Fruit fly (Drosophila melanogaster) whole organism, adult: Measurements from ENCODE around the gene Yp2.

Experiments
- CG14711 ChIP-seq: fragments of 200-800 bp; sonication (Bioruptor generic); optimal IDR thresholded peaks from 2 replicates; lab custom pipeline; 2018; ENCODE audit warnings: missing biosample characterization, mild to moderate bottlenecking, missing genetic modification characterization, moderate library complexity
- CG1620 ChIP-seq: fragments of 200-800 bp; sonication (Bioruptor generic); optimal IDR thresholded peaks from 2 replicates; lab custom pipeline; 2016; ENCODE audit warnings: missing biosample characterization, missing genetic modification characterization
- CG5204 ChIP-seq: fragments of 200-800 bp; sonication (Bioruptor generic); optimal IDR thresholded peaks from 2 replicates; lab custom pipeline; 2016; ENCODE audit warnings: missing biosample characterization, missing genetic modification characterization
- CG7045 ChIP-seq: fragments of 200-800 bp; sonication (Bioruptor generic); optimal IDR thresholded peaks from 2 replicates; lab custom pipeline; 2017; ENCODE audit warnings: missing biosample characterization, mild to moderate bottlenecking, missing genetic modification characterization
- Clk ChIP-seq: fragments of 200-800 bp; sonication (Bioruptor generic); optimal IDR thresholded peaks from 2 replicates; lab custom pipeline; 2017; ENCODE audit warnings: missing biosample characterization, missing genetic modification characterization
- bab1 ChIP-seq: fragments of 200-800 bp; sonication (Bioruptor generic); optimal IDR thresholded peaks from 3 replicates; lab custom pipeline; 2019; ENCODE audit warnings: missing biosample characterization, mild to moderate bottlenecking, missing genetic modification characterization, moderate library complexity
- cic ChIP-seq: fragments of 200-800 bp; sonication (Bioruptor generic); optimal IDR thresholded peaks from 2 replicates; lab custom pipeline; 2017; ENCODE audit warnings: missing biosample characterization, mild to moderate bottlenecking, missing genetic modification characterization, moderate library complexity
- kay ChIP-seq: fragments of 200-800 bp; sonication (Bioruptor generic); peaks from one replicate; lab custom pipeline; 2016; ENCODE audit warnings: missing biosample characterization, missing genetic modification characterization, borderline replicate concordance
- pad ChIP-seq: fragments of 200-800 bp; sonication (Bioruptor generic); optimal IDR thresholded peaks from 3 replicates; lab custom pipeline; 2017; ENCODE audit warnings: missing biosample characterization, missing genetic modification characterization, mild to moderate bottlenecking, moderate library complexity, missing genetic modification reagents
- tj ChIP-seq: fragments of 200-800 bp; sonication (Bioruptor generic); optimal IDR thresholded peaks from 3 replicates; lab custom pipeline; 2017; ENCODE audit warnings: missing biosample characterization, mild to moderate bottlenecking, missing genetic modification characterization, moderate library complexity

DNA sequence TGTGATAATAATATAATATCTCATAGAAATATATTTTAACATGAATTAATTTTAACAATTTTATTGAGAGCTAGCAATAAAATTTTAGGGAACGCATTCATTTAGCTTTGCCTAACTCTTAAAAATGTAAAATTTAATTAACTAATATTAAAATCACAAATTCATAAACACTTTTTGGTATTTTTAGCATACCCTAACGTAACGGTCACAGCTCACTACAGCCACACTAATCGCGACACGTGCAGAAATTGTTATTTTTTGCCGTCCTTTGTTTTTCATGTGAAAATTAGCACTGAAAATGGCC is 30.5 kb upstream of the Yp2 start, which contains the start of gene CG2972:
- no peak for TF ChIP-seq kay (GFP tag; lab: Kevin White, UChicago)
- no peak for TF ChIP-seq CG1620 (GFP tag; lab: Kevin White, UChicago)
- no peak for TF ChIP-seq cic (GFP tag; lab: Kevin White, UChicago)
- TF ChIP-seq pad = no peak
- TF ChIP-seq Clk (GFP tag; lab: Kevin White, UChicago) = no peak
- no peak for TF ChIP-seq CG5204 (GFP tag; lab: Kevin White, UChicago)
- TF ChIP-seq CG14711 (tag; lab: Kevin White, UChicago) = no peak
- TF ChIP-seq bab1 = no peak
- no peak for TF ChIP-seq CG7045 (GFP tag; lab: Kevin White, UChicago)
- no peak for TF ChIP-seq tj (GFP tag; lab: Kevin White, UChicago)
